Worm (Caenorhabditis elegans): Measurements from ENCODE around the gene C31B8.16.

The C31B8.16 gene

ce11 chrV:2903227-2903626 lies 26.6 kb upstream of the C31B8.16 start, which contains the start of gene C31B8.7:
TSS of gene C31B8.7 (minus strand) at chrV:2903327.
- TF ChIP-seq egl-5 (tag; optimal IDR thresholded peaks at IDR 0.05) (no peak), unc-39 (tag; optimal IDR thresholded peaks at IDR 0.05) (no peak), snpc-4 (tag; optimal IDR thresholded peaks at IDR 0.05) (no peak), pqm-1 (tag; optimal IDR thresholded peaks at IDR 0.05) (no peak), ceh-9 (tag; optimal IDR thresholded peaks at IDR 0.05) (no peak), ztf-11 (tag; optimal IDR thresholded peaks at IDR 0.05) (no peak), ceh-28 (tag; optimal IDR thresholded peaks at IDR 0.05) (no peak), ZK546.5 (tag; optimal IDR thresholded peaks at IDR 0.05) (no peak)

- TF ChIP-seq R02D3.7 (tag; optimal IDR thresholded peaks at IDR 0.05) (no peak), nhr-237 (tag; optimal IDR thresholded peaks at IDR 0.05) (no peak), nhr-77 (tag; optimal IDR thresholded peaks at IDR 0.05) (no peak), pha-4 (tag; optimal IDR thresholded peaks at IDR 0.05) (no peak), ztf-4 (tag; optimal IDR thresholded peaks at IDR 0.05) (no peak), lin-39 (tag; optimal IDR thresholded peaks at IDR 0.05) (no peak), fos-1 (tag; optimal IDR thresholded peaks at IDR 0.05) (no peak), elt-1 (tag; optimal IDR thresholded peaks at IDR 0.05) (no peak), ceh-9 (tag; optimal IDR thresholded peaks at IDR 0.05) (no peak), elt-3 (tag; optimal IDR thresholded peaks at IDR 0.05) (no peak), nhr-12 (tag; optimal IDR thresholded peaks at IDR 0.05) (no peak), eor-1 (tag; optimal IDR thresholded peaks at IDR 0.05) (no peak), mdl-1 (tag; optimal IDR thresholded peaks at IDR 0.05) (no peak), zag-1 (tag; optimal IDR thresholded peaks at IDR 0.05) (no peak), lin-15B (tag; optimal IDR thresholded peaks at IDR 0.05) (no peak), jun-1 (tag; optimal IDR thresholded peaks at IDR 0.05) (no peak), ceh-28 (tag; optimal IDR thresholded peaks at IDR 0.05) (no peak), nhr-25 (tag; optimal IDR thresholded peaks at IDR 0.05) (no peak), ztf-11 (tag; optimal IDR thresholded peaks at IDR 0.05) (no peak)
Measured at ce11 chrV:2909525-2909924, 20.3 kb upstream of the C31B8.16 start, which contains the start of gene zmp-3. TSS of gene zmp-3 (minus strand) at chrV:2909625.

- TF ChIP-seq nhr-11 (tag; optimal IDR thresholded peaks at IDR 0.05), result no peak
- TF ChIP-seq ZK546.5 (tag; optimal IDR thresholded peaks at IDR 0.05), result no peak
- no peak for TF ChIP-seq eor-1 (tag; optimal IDR thresholded peaks at IDR 0.05)
- TF ChIP-seq ceh-28 (tag; optimal IDR thresholded peaks at IDR 0.05), result no peak
- TF ChIP-seq ceh-16 (tag; optimal IDR thresholded peaks at IDR 0.05), result no peak
- no peak for TF ChIP-seq nhr-77 (tag; optimal IDR thresholded peaks at IDR 0.05)
- no peak for TF ChIP-seq pha-4 (tag; optimal IDR thresholded peaks at IDR 0.05)
- TF ChIP-seq nhr-76 (tag; optimal IDR thresholded peaks at IDR 0.05), result no peak
- no peak for TF ChIP-seq skn-1 (tag; optimal IDR thresholded peaks at IDR 0.05)
- no peak for TF ChIP-seq nhr-28 (tag; optimal IDR thresholded peaks at IDR 0.05)
- no peak for TF ChIP-seq nhr-43 (tag; optimal IDR thresholded peaks at IDR 0.05; ENCODE audit: poor library complexity, severe bottlenecking)
- no peak for TF ChIP-seq fkh-2 (tag; optimal IDR thresholded peaks at IDR 0.05)
- no peak for TF ChIP-seq ceh-82 (tag; optimal IDR thresholded peaks at IDR 0.05)
- TF ChIP-seq zag-1 (tag; optimal IDR thresholded peaks at IDR 0.05), result no peak
- no peak for TF ChIP-seq lin-39 (tag; optimal IDR thresholded peaks at IDR 0.05)
- no peak for TF ChIP-seq jun-1 (tag; optimal IDR thresholded peaks at IDR 0.05)
- TF ChIP-seq daf-12 (tag; optimal IDR thresholded peaks at IDR 0.05), result no peak
- no peak for TF ChIP-seq snpc-4 (tag; optimal IDR thresholded peaks at IDR 0.05)
Measured at ce11 chrV:2912901-2913300, 17.0 kb upstream of the C31B8.16 start, which contains the start of gene C31B8.9. TSS of gene C31B8.9 (minus strand) at chrV:2913001.

- no peak for TF ChIP-seq ceh-28 (tag; optimal IDR thresholded peaks at IDR 0.05)
- TF ChIP-seq hmg-11 (tag; optimal IDR thresholded peaks at IDR 0.05), result no peak
- TF ChIP-seq skn-1 (tag; optimal IDR thresholded peaks at IDR 0.05), result no peak
- TF ChIP-seq snpc-4 (tag; optimal IDR thresholded peaks at IDR 0.05), result no peak
- TF ChIP-seq fos-1 (tag; optimal IDR thresholded peaks at IDR 0.05), result no peak
- no peak for TF ChIP-seq lin-15B (tag; optimal IDR thresholded peaks at IDR 0.05)
- no peak for TF ChIP-seq lin-39 (tag; optimal IDR thresholded peaks at IDR 0.05)
Measured at ce11 chrV:2913948-2914347, 15.9 kb upstream of the C31B8.16 start, which contains the start of gene srh-146. TSS of gene srh-146 (plus strand) at chrV:2914248.

- no peak for TF ChIP-seq ZK546.5 (tag; optimal IDR thresholded peaks at IDR 0.05)
Measured at ce11 chrV:2920125-2920524, 9.7 kb upstream of the C31B8.16 start.

Data from whole organism, L3 larva.